Fruit fly (Drosophila melanogaster) whole organism, wandering third instar larva: ENCODE results near the gene Cp19.

Experiments
- Abd-B ChIP-seq: fragments of >200 bp; optimal IDR thresholded peaks from 2 replicates; lab custom pipeline; 2017; ENCODE audit warnings: missing biosample characterization, missing genetic modification characterization
- CG32264 ChIP-seq: fragments of 200-800 bp; sonication (Bioruptor generic); optimal IDR thresholded peaks from 2 replicates; lab custom pipeline; 2016; ENCODE audit warnings: missing biosample characterization, missing genetic modification characterization
- CrebA ChIP-seq: fragments of 200-800 bp; sonication (Bioruptor generic); optimal IDR thresholded peaks from 2 replicates; lab custom pipeline; 2016; ENCODE audit warnings: missing biosample characterization, mild to moderate bottlenecking, missing genetic modification characterization, borderline replicate concordance
- Dfd ChIP-seq: fragments of >200 bp; optimal IDR thresholded peaks from 2 replicates; lab custom pipeline; 2017; ENCODE audit warnings: missing biosample characterization, missing genetic modification characterization
- GATAd ChIP-seq: sonication (Bioruptor generic); optimal IDR thresholded peaks from 2 replicates; lab custom pipeline; 2016; ENCODE audit warnings: missing biosample characterization, missing genetic modification characterization
- HLH106 ChIP-seq: fragments of 200-800 bp; optimal IDR thresholded peaks from 3 replicates; lab custom pipeline; 2019; ENCODE audit warnings: missing biosample characterization, mild to moderate bottlenecking, missing genetic modification characterization, moderate library complexity
- Hnf4 ChIP-seq: fragments of 200-800 bp; sonication (Bioruptor generic); optimal IDR thresholded peaks from 2 replicates; lab custom pipeline; 2016; ENCODE audit warnings: missing biosample characterization, mild to moderate bottlenecking, missing genetic modification characterization
- Hr83 ChIP-seq: fragments of 200-300 bp; sonication (Bioruptor generic); optimal IDR thresholded peaks from 2 replicates; lab custom pipeline; 2016; ENCODE audit warnings: missing biosample characterization, mild to moderate bottlenecking, missing genetic modification characterization, moderate library complexity; ENCODE audit not compliant: poor library complexity, severe bottlenecking
- Jra ChIP-seq: sonication (Bioruptor generic); optimal IDR thresholded peaks from 2 replicates; lab custom pipeline; 2016; ENCODE audit warnings: missing biosample characterization, missing genetic modification characterization
- Myc ChIP-seq: fragments of >200 bp; optimal IDR thresholded peaks from 2 replicates; lab custom pipeline; 2017
- N ChIP-seq: fragments of >200 bp; optimal IDR thresholded peaks from 2 replicates; lab custom pipeline; 2018; ENCODE audit warnings: missing biosample characterization, missing external identifiers, missing genetic modification characterization
- OdsH ChIP-seq: fragments of 200-800 bp; sonication (Bioruptor generic); optimal IDR thresholded peaks from 2 replicates; lab custom pipeline; 2016; ENCODE audit warnings: missing biosample characterization, mild to moderate bottlenecking, missing genetic modification characterization
- Rel ChIP-seq, 2 experiments: fragments of 200-800 bp; sonication (Bioruptor generic) in 1 of 2; optimal IDR thresholded peaks; 2 replicates in 1 of 2; 3 replicates in 1 of 2; lab custom pipeline; 2016 to 2019; ENCODE audit warnings: mild to moderate bottlenecking in 2 of 2, missing biosample characterization in 2 of 2, missing genetic modification characterization in 2 of 2, moderate library complexity in 1 of 2
- Sp1 ChIP-seq: fragments of 200-800 bp; sonication (Bioruptor generic); optimal IDR thresholded peaks from 3 replicates; lab custom pipeline; 2019; ENCODE audit warnings: missing biosample characterization, mild to moderate bottlenecking, missing genetic modification characterization, moderate library complexity
- Vsx2 ChIP-seq: fragments of 200-300, 225-300 bp; sonication (Bioruptor generic); optimal IDR thresholded peaks from 2 replicates; lab custom pipeline; 2018; ENCODE audit warnings: missing biosample characterization, missing genetic modification characterization; ENCODE audit not compliant: partially characterized antibody
- br ChIP-seq: fragments of 200-800 bp; sonication (Bioruptor generic); optimal IDR thresholded peaks from 2 replicates; lab custom pipeline; 2016; ENCODE audit warnings: missing biosample characterization, missing genetic modification characterization
- brk ChIP-seq: fragments of 200-800 bp; sonication (Bioruptor generic); optimal IDR thresholded peaks from 2 replicates; lab custom pipeline; 2016; ENCODE audit warnings: missing biosample characterization, mild to moderate bottlenecking, missing genetic modification characterization
- dl ChIP-seq, 2 experiments: fragments of 175-275, 200-275 bp in 1 of 2; fragments of 200-275 bp in 1 of 2; sonication (Bioruptor generic); optimal IDR thresholded peaks; lab custom pipeline; 2018; ENCODE audit warnings: mild to moderate bottlenecking in 2 of 2, missing biosample characterization in 2 of 2, missing genetic modification characterization in 2 of 2, moderate library complexity in 2 of 2; ENCODE audit not compliant: partially characterized antibody in 2 of 2, insufficient read depth in 1 of 2
- dmrt93B ChIP-seq: fragments of 200-800 bp; sonication (Bioruptor generic); optimal IDR thresholded peaks from 2 replicates; lab custom pipeline; 2018; ENCODE audit warnings: missing biosample characterization, mild to moderate bottlenecking, missing genetic modification characterization
- dsf ChIP-seq: sonication (Bioruptor generic); optimal IDR thresholded peaks from 2 replicates; lab custom pipeline; 2016; ENCODE audit warnings: missing biosample characterization, missing genetic modification characterization, borderline replicate concordance
- ey ChIP-seq: fragments of 200-800 bp; sonication (Bioruptor generic); optimal IDR thresholded peaks from 2 replicates; lab custom pipeline; 2016; ENCODE audit warnings: missing biosample characterization, missing genetic modification characterization
- foxo ChIP-seq, 2 experiments: fragments of 200-800 bp; sonication (Bioruptor generic); optimal IDR thresholded peaks; 2 replicates in 1 of 2; 3 replicates in 1 of 2; lab custom pipeline; 2016 to 2017; ENCODE audit warnings: missing biosample characterization in 2 of 2, missing genetic modification characterization in 2 of 2
- fru ChIP-seq: fragments of 200-800 bp; sonication (Bioruptor generic); optimal IDR thresholded peaks from 3 replicates; lab custom pipeline; 2016; ENCODE audit warnings: missing biosample characterization, mild to moderate bottlenecking, missing genetic modification characterization
- h ChIP-seq: fragments of 200-800 bp; sonication (Bioruptor generic); optimal IDR thresholded peaks from 3 replicates; lab custom pipeline; 2016; ENCODE audit warnings: missing biosample characterization, mild to moderate bottlenecking, missing genetic modification characterization
- jim ChIP-seq: fragments of 175-275, 200-325 bp; sonication (Bioruptor generic); optimal IDR thresholded peaks from 2 replicates; lab custom pipeline; 2016; ENCODE audit warnings: missing biosample characterization, mild to moderate bottlenecking, missing genetic modification characterization
- lola ChIP-seq: fragments of >200 bp; optimal IDR thresholded peaks from 2 replicates; lab custom pipeline; 2017; ENCODE audit warnings: missing biosample characterization, missing genetic modification characterization
- pan ChIP-seq: fragments of >200 bp; optimal IDR thresholded peaks from 2 replicates; lab custom pipeline; 2017
- psq ChIP-seq: fragments of 200-800 bp; sonication (Bioruptor generic); optimal IDR thresholded peaks from 3 replicates; lab custom pipeline; 2017; ENCODE audit warnings: missing biosample characterization, mild to moderate bottlenecking, missing genetic modification characterization, moderate library complexity
- rgr ChIP-seq: fragments of 200-800 bp; sonication (Bioruptor generic); optimal IDR thresholded peaks from 3 replicates; lab custom pipeline; 2016; ENCODE audit warnings: missing biosample characterization, mild to moderate bottlenecking, missing genetic modification characterization
- sage ChIP-seq: fragments of 200-800 bp; sonication (Bioruptor generic); optimal IDR thresholded peaks from 2 replicates; lab custom pipeline; 2016; ENCODE audit warnings: missing biosample characterization, mild to moderate bottlenecking, missing genetic modification characterization
- sv ChIP-seq: fragments of 200-800 bp; sonication (Bioruptor generic); optimal IDR thresholded peaks from 3 replicates; lab custom pipeline; 2016; ENCODE audit warnings: missing biosample characterization, missing genetic modification characterization
- tai ChIP-seq: sonication (Bioruptor generic); optimal IDR thresholded peaks from 2 replicates; lab custom pipeline; 2016; ENCODE audit warnings: missing biosample characterization, missing genetic modification characterization
- usp ChIP-seq: fragments of >200 bp; optimal IDR thresholded peaks from 2 replicates; lab custom pipeline; 2017; ENCODE audit warnings: missing biosample characterization, missing genetic modification characterization
- woc ChIP-seq: sonication (Bioruptor generic); optimal IDR thresholded peaks from 2 replicates; lab custom pipeline; 2016; ENCODE audit warnings: missing biosample characterization, mild to moderate bottlenecking, missing genetic modification characterization

The Cp19 gene

dm6 chr3L:8689675-8690074 is 40.0 kb upstream of the Cp19 start:
- peak; percentile 13 for TF ChIP-seq Hr83 (GFP tag; lab: Kevin White, UChicago)
- no peak for TF ChIP-seq Rel (GFP tag; optimal IDR thresholded peaks at IDR 0.05; lab: Kevin White, UChicago)
- peak; percentile 11 for TF ChIP-seq Rel (tag; optimal IDR thresholded peaks at IDR 0.05; lab: Kevin White, UChicago)
- peak; percentile 2 for TF ChIP-seq fru (GFP tag; lab: Kevin White, UChicago)
- TF ChIP-seq sv = no peak

- TF ChIP-seq Jra (GFP tag; lab: Kevin White, UChicago) (no peak), sv (no peak), lola (GFP tag; lab: Kevin White, UChicago) (no peak), Rel (GFP tag; optimal IDR thresholded peaks at IDR 0.05; lab: Kevin White, UChicago) (no peak), Rel (tag; optimal IDR thresholded peaks at IDR 0.05; lab: Kevin White, UChicago) (no peak), brk (GFP tag; lab: Kevin White, UChicago) (no peak), fru (GFP tag; lab: Kevin White, UChicago) (no peak), GATAd (GFP tag; lab: Kevin White, UChicago) (no peak)
Measured at dm6 chr3L:8690630-8691029, 39.0 kb upstream of the Cp19 start.

dm6 chr3L:8691891-8692874 is 37.5 kb upstream of the Cp19 start:
- peak; percentile 86 for TF ChIP-seq CrebA (GFP tag; lab: Kevin White, UChicago)
- TF ChIP-seq lola (GFP tag; lab: Kevin White, UChicago) = no peak
- TF ChIP-seq brk (GFP tag; lab: Kevin White, UChicago) = peak; percentile 34
- peak in 1 of 2 experiments; percentile 37 for TF ChIP-seq dl (GFP tag; optimal IDR thresholded peaks at IDR 0.05; lab: Kevin White, UChicago; ENCODE audit: insufficient read depth in 1 of 2, partially characterized antibody in 2 of 2)
- TF ChIP-seq pan (lab: Kevin White, UChicago) = no peak
- no peak for TF ChIP-seq Jra (GFP tag; lab: Kevin White, UChicago)
- TF ChIP-seq Rel (GFP tag; optimal IDR thresholded peaks at IDR 0.05; lab: Kevin White, UChicago) = peak; percentile 65
- peak; percentile 97 for TF ChIP-seq Rel (tag; optimal IDR thresholded peaks at IDR 0.05; lab: Kevin White, UChicago)
- no peak for TF ChIP-seq dsf (GFP tag; lab: Kevin White, UChicago)
- TF ChIP-seq h = peak; percentile 86
- peak; percentile 37 for TF ChIP-seq sage (GFP tag; lab: Kevin White, UChicago)
- peak; percentile 64 for TF ChIP-seq Sp1 (GFP tag; lab: Kevin White, UChicago)
- peak; percentile 65 for TF ChIP-seq HLH106 (tag; lab: Kevin White, UChicago)
- TF ChIP-seq Dfd (GFP tag; lab: Kevin White, UChicago) = no peak
- TF ChIP-seq fru (GFP tag; lab: Kevin White, UChicago) = peak; percentile 31
- no peak for TF ChIP-seq N (GFP tag; lab: Kevin White, UChicago)
- no peak for TF ChIP-seq Vsx2 (GFP tag; lab: Kevin White, UChicago)
- no peak for TF ChIP-seq GATAd (GFP tag; lab: Kevin White, UChicago)
- peak; percentile 27 for TF ChIP-seq ey (GFP tag; lab: Kevin White, UChicago)
- peak; percentile 64 for TF ChIP-seq Hr83 (GFP tag; lab: Kevin White, UChicago)
- TF ChIP-seq woc = peak; percentile 31
- TF ChIP-seq sv = no peak
- peak; percentile 81 for TF ChIP-seq Hnf4 (GFP tag; lab: Kevin White, UChicago)
- TF ChIP-seq br = peak; percentile 10
- no peak for TF ChIP-seq usp (GFP tag; lab: Kevin White, UChicago)
- peak in 1 of 2 experiments; percentile 75 for TF ChIP-seq foxo (GFP tag; optimal IDR thresholded peaks at IDR 0.05; lab: Kevin White, UChicago)
- no peak for TF ChIP-seq jim (GFP tag; lab: Kevin White, UChicago)
- TF ChIP-seq dmrt93B = peak; percentile 55
- TF ChIP-seq rgr (GFP tag; lab: Kevin White, UChicago) = peak; percentile 42
- TF ChIP-seq OdsH (GFP tag; lab: Kevin White, UChicago) = peak; percentile 45
- TF ChIP-seq Abd-B (GFP tag; lab: Kevin White, UChicago) = no peak
- peak; percentile 22 for TF ChIP-seq tai
- no peak for TF ChIP-seq Myc (lab: Kevin White, UChicago)
- no peak for TF ChIP-seq CG32264 (GFP tag; lab: Kevin White, UChicago)
- TF ChIP-seq psq (GFP tag; lab: Kevin White, UChicago) = peak; percentile 77
